Fruit fly (Drosophila melanogaster) whole organism, embryonic: ENCODE measurements around the gene Lrr47.

Experiments used
- CG1024 ChIP-seq: fragments of 200-800 bp; sonication (Bioruptor generic); IDR thresholded peaks from 2 replicates; pipeline ENCODE4 v1.3.6; 2022; ENCODE audit warnings: missing biosample characterization, missing genetic modification characterization
- CG10366 ChIP-seq: fragments of 200-800 bp; sonication (Bioruptor generic); IDR thresholded peaks from 2 replicates; pipeline ENCODE4 v1.3.6; 2022; ENCODE audit warnings: missing biosample characterization, missing genetic modification characterization
- CG11247 ChIP-seq: fragments of 200-800 bp; sonication (Bioruptor generic); IDR thresholded peaks from 2 replicates; pipeline ENCODE4 v1.3.6; 2022; ENCODE audit warnings: missing biosample characterization, missing genetic modification characterization
- CG11560 ChIP-seq: fragments of 200-800 bp; sonication (Bioruptor generic); IDR thresholded peaks from 3 replicates; pipeline ENCODE4 v1.3.6; 2022; ENCODE audit warnings: missing biosample characterization, missing genetic modification characterization
- CG12071 ChIP-seq: fragments of 200-800 bp; sonication (Bioruptor generic); optimal IDR thresholded peaks from 3 replicates; lab custom pipeline; 2018; ENCODE audit warnings: missing biosample characterization, mild to moderate bottlenecking, missing genetic modification characterization
- CG14050 ChIP-seq: fragments of 200-800 bp; sonication (Bioruptor generic); IDR thresholded peaks from 3 replicates; pipeline ENCODE4 v1.3.6; 2022; ENCODE audit warnings: missing biosample characterization, missing genetic modification characterization
- CG15514 ChIP-seq: fragments of 200-800 bp; sonication (Bioruptor generic); optimal IDR thresholded peaks from 3 replicates; lab custom pipeline; 2017; ENCODE audit warnings: missing biosample characterization, missing genetic modification characterization, mild to moderate bottlenecking, moderate library complexity, missing genetic modification reagents
- CG1602 ChIP-seq: fragments of 200-800 bp; sonication (Bioruptor generic); optimal IDR thresholded peaks from 3 replicates; lab custom pipeline; 2016; ENCODE audit warnings: missing biosample characterization, missing genetic modification characterization
- CG1603 ChIP-seq: fragments of 200-800 bp; sonication (Bioruptor generic); optimal IDR thresholded peaks from 2 replicates; lab custom pipeline; 2019; ENCODE audit warnings: missing biosample characterization, mild to moderate bottlenecking, missing genetic modification characterization, moderate library complexity
- CG16863 ChIP-seq: fragments of 200-800 bp; sonication (Bioruptor generic); optimal IDR thresholded peaks from 3 replicates; lab custom pipeline; 2016; ENCODE audit warnings: missing biosample characterization, missing genetic modification characterization
- CG18619 ChIP-seq: fragments of 200-800 bp; sonication (Bioruptor generic); optimal IDR thresholded peaks from 3 replicates; lab custom pipeline; 2017; ENCODE audit warnings: missing biosample characterization, mild to moderate bottlenecking, missing genetic modification characterization
- CG2199 ChIP-seq: fragments of 200-800 bp; sonication (Bioruptor generic); IDR thresholded peaks from 3 replicates; pipeline ENCODE4 v1.3.6; 2022; ENCODE audit warnings: missing biosample characterization, missing genetic modification characterization
- CG4820 ChIP-seq: fragments of 200-800 bp; sonication (Bioruptor generic); optimal IDR thresholded peaks from 3 replicates; lab custom pipeline; 2016; ENCODE audit warnings: missing biosample characterization, missing genetic modification characterization
- CG6654 ChIP-seq: fragments of 200-800 bp; sonication (Bioruptor generic); optimal IDR thresholded peaks from 2 replicates; lab custom pipeline; 2017; ENCODE audit warnings: missing biosample characterization, mild to moderate bottlenecking, missing genetic modification characterization
- CG9727 ChIP-seq: fragments of 200-800 bp; sonication (Bioruptor generic); optimal IDR thresholded peaks from 3 replicates; lab custom pipeline; 2017; ENCODE audit warnings: missing biosample characterization, mild to moderate bottlenecking, missing genetic modification characterization
- Dad ChIP-seq: fragments of 200-800 bp; sonication (Bioruptor generic); optimal IDR thresholded peaks from 3 replicates; lab custom pipeline; 2016; ENCODE audit warnings: missing biosample characterization, missing genetic modification characterization
- Dfd ChIP-seq, 2 experiments: fragments of >200 bp; optimal IDR thresholded peaks; 2 replicates each; lab custom pipeline; 2017; ENCODE audit warnings: missing biosample characterization in 2 of 2, missing genetic modification characterization in 2 of 2
- Ets97D ChIP-seq: fragments of 200-800 bp; sonication (Bioruptor generic); optimal IDR thresholded peaks from 3 replicates; lab custom pipeline; 2016; ENCODE audit warnings: missing biosample characterization, missing genetic modification characterization
- Fer1 ChIP-seq: fragments of 200-800 bp; sonication (Bioruptor generic); optimal IDR thresholded peaks from 2 replicates; lab custom pipeline; 2017; ENCODE audit warnings: missing biosample characterization, mild to moderate bottlenecking, missing genetic modification characterization
- Fer2 ChIP-seq: fragments of 200-800 bp; sonication (Bioruptor generic); optimal IDR thresholded peaks from 2 replicates; lab custom pipeline; 2018; ENCODE audit warnings: missing biosample characterization, mild to moderate bottlenecking, missing genetic modification characterization, moderate library complexity
- Fer3 ChIP-seq: fragments of 200-800 bp; sonication (Bioruptor generic); optimal IDR thresholded peaks from 2 replicates; lab custom pipeline; 2018; ENCODE audit warnings: missing biosample characterization, mild to moderate bottlenecking, missing genetic modification characterization, moderate library complexity
- Gug ChIP-seq: fragments of 200-800 bp; sonication (Bioruptor generic); IDR thresholded peaks from 4 replicates; pipeline ENCODE4 v1.3.6; 2022; ENCODE audit warnings: missing biosample characterization, missing genetic modification characterization
- Hr3 ChIP-seq: fragments of 200-800 bp; sonication (Bioruptor generic); optimal IDR thresholded peaks from 3 replicates; lab custom pipeline; 2016; ENCODE audit warnings: missing biosample characterization, missing genetic modification characterization
- MESR4 ChIP-seq: fragments of 200-800 bp; sonication (Bioruptor generic); optimal IDR thresholded peaks from 2 replicates; lab custom pipeline; 2018; ENCODE audit warnings: missing biosample characterization, mild to moderate bottlenecking, missing genetic modification characterization, moderate library complexity
- Mrtf ChIP-seq: fragments of 200-800 bp; sonication (Bioruptor generic); IDR thresholded peaks from 3 replicates; pipeline ENCODE4 v1.3.6; 2022; ENCODE audit warnings: missing biosample characterization, missing genetic modification characterization
- Oli ChIP-seq: fragments of 200-800 bp; sonication (Bioruptor generic); optimal IDR thresholded peaks from 2 replicates; lab custom pipeline; 2018; ENCODE audit warnings: missing biosample characterization, mild to moderate bottlenecking, missing genetic modification characterization, moderate library complexity
- Opbp ChIP-seq: fragments of 200-800 bp; sonication (Bioruptor generic); IDR thresholded peaks from 3 replicates; pipeline ENCODE4 v1.3.6; 2022; ENCODE audit warnings: missing biosample characterization, missing genetic modification characterization; ENCODE audit not compliant: partially characterized antibody
- Rfx ChIP-seq: fragments of 200-800 bp; sonication (Bioruptor generic); IDR thresholded peaks from 2 replicates; pipeline ENCODE4 v1.3.6; 2022; ENCODE audit warnings: missing biosample characterization, missing genetic modification characterization
- Six4 ChIP-seq: fragments of 200-800 bp; sonication (Bioruptor generic); optimal IDR thresholded peaks from 2 replicates; lab custom pipeline; 2016; ENCODE audit warnings: missing biosample characterization, missing genetic modification characterization
- Sox100B ChIP-seq: fragments of 200-800 bp; sonication (Bioruptor generic); optimal IDR thresholded peaks from 3 replicates; lab custom pipeline; 2018; ENCODE audit warnings: missing biosample characterization, mild to moderate bottlenecking, missing genetic modification characterization
- Sry-β ChIP-seq: fragments of 200-800 bp; sonication (Bioruptor generic); optimal IDR thresholded peaks from 2 replicates; lab custom pipeline; 2018; ENCODE audit warnings: missing biosample characterization, mild to moderate bottlenecking, missing genetic modification characterization, moderate library complexity
- Xrp1 ChIP-seq: fragments of 200-800 bp; sonication (Bioruptor generic); IDR thresholded peaks from 2 replicates; pipeline ENCODE4 v1.3.6; 2022; ENCODE audit warnings: missing biosample characterization, missing genetic modification characterization
- abd-A ChIP-seq: fragments of 200-800 bp; sonication (Bioruptor generic); optimal IDR thresholded peaks from 3 replicates; lab custom pipeline; 2019; ENCODE audit warnings: missing biosample characterization, mild to moderate bottlenecking, missing genetic modification characterization, moderate library complexity
- ash1 ChIP-seq: fragments of 200-800 bp; sonication (Bioruptor generic); optimal IDR thresholded peaks from 2 replicates; lab custom pipeline; 2018; ENCODE audit warnings: missing biosample characterization, mild to moderate bottlenecking, missing genetic modification characterization
- bbx ChIP-seq: fragments of 200-800 bp; sonication (Bioruptor generic); IDR thresholded peaks from 2 replicates; pipeline ENCODE4 v1.3.6; 2022; ENCODE audit warnings: missing biosample characterization, missing genetic modification characterization; ENCODE audit not compliant: partially characterized antibody
- gce ChIP-seq: fragments of 200-800 bp; sonication (Bioruptor generic); IDR thresholded peaks from 3 replicates; pipeline ENCODE4 v1.3.6; 2022; ENCODE audit warnings: missing biosample characterization, missing genetic modification characterization
- gem ChIP-seq: fragments of 200-800 bp; sonication (Bioruptor generic); optimal IDR thresholded peaks from 2 replicates; lab custom pipeline; 2019; ENCODE audit warnings: missing biosample characterization, mild to moderate bottlenecking, missing genetic modification characterization, moderate library complexity
- gro ChIP-seq: fragments of 200-800 bp; sonication (Bioruptor generic); optimal IDR thresholded peaks from 2 replicates; lab custom pipeline; 2016; ENCODE audit warnings: missing biosample characterization, missing genetic modification characterization
- hkb ChIP-seq, 2 experiments: fragments of 200-800 bp in 1 of 2; fragments of >200 bp in 1 of 2; sonication (Bioruptor generic) in 1 of 2; IDR thresholded peaks in 1 of 2; optimal IDR thresholded peaks in 1 of 2; 2 replicates each; pipeline versions ENCODE4 v1.3.6 to Lab custom; 2017 to 2022; ENCODE audit warnings: missing biosample characterization in 1 of 2, missing genetic modification characterization in 1 of 2
- insv ChIP-seq, 2 experiments: fragments of 200-800 bp; sonication (Bioruptor generic); optimal IDR thresholded peaks; 3 replicates each; lab custom pipeline; 2016 to 2018; ENCODE audit warnings: missing biosample characterization in 2 of 2, missing genetic modification characterization in 2 of 2
- jing ChIP-seq: fragments of 200-800 bp; sonication (Bioruptor generic); optimal IDR thresholded peaks from 2 replicates; lab custom pipeline; 2018; ENCODE audit warnings: missing biosample characterization, mild to moderate bottlenecking, missing genetic modification characterization
- lov ChIP-seq, 2 experiments: fragments of 200-800 bp in 1 of 2; fragments of >200 bp in 1 of 2; sonication (Bioruptor generic) in 1 of 2; IDR thresholded peaks in 1 of 2; optimal IDR thresholded peaks in 1 of 2; 2 replicates in 1 of 2; 3 replicates in 1 of 2; pipeline versions ENCODE4 v1.3.6 to Lab custom; 2017 to 2022; ENCODE audit warnings: missing biosample characterization in 1 of 2, missing genetic modification characterization in 1 of 2
- nmo ChIP-seq: fragments of 200-800 bp; sonication (Bioruptor generic); optimal IDR thresholded peaks from 2 replicates; lab custom pipeline; 2018; ENCODE audit warnings: missing biosample characterization, mild to moderate bottlenecking, missing genetic modification characterization, moderate library complexity
- oc ChIP-seq: fragments of 200-800 bp; sonication (Bioruptor generic); optimal IDR thresholded peaks from 2 replicates; lab custom pipeline; 2018; ENCODE audit warnings: missing biosample characterization, mild to moderate bottlenecking, missing genetic modification characterization, moderate library complexity
- peb ChIP-seq: fragments of 200-800 bp; sonication (Bioruptor generic); IDR thresholded peaks from 2 replicates; pipeline ENCODE4 v1.3.6; 2022; ENCODE audit warnings: missing biosample characterization, missing genetic modification characterization
- sisA ChIP-seq: fragments of 200-800 bp; sonication (Bioruptor generic); IDR thresholded peaks from 2 replicates; pipeline ENCODE4 v1.3.6; 2022; ENCODE audit warnings: missing biosample characterization, missing genetic modification characterization
- slbo ChIP-seq: fragments of 200-800 bp; sonication (Bioruptor generic); IDR thresholded peaks from 2 replicates; pipeline ENCODE4 v1.3.6; 2022; ENCODE audit warnings: missing biosample characterization, missing genetic modification characterization
- sr ChIP-seq: fragments of 200-800 bp; sonication (Bioruptor generic); IDR thresholded peaks from 3 replicates; pipeline ENCODE4 v1.3.6; 2022; ENCODE audit warnings: missing biosample characterization, missing genetic modification characterization
- tin ChIP-seq: fragments of 200-800 bp; sonication (Bioruptor generic); optimal IDR thresholded peaks from 3 replicates; lab custom pipeline; 2016; ENCODE audit warnings: missing biosample characterization, missing genetic modification characterization
- vfl ChIP-seq: fragments of 200-800 bp; sonication (Bioruptor generic); optimal IDR thresholded peaks from 2 replicates; lab custom pipeline; 2016; ENCODE audit warnings: missing biosample characterization, missing genetic modification characterization

Gene Lrr47

dm6 chr2L:10468388-10468787, 48.7 kb upstream of the Lrr47 start (continued):
- TF ChIP-seq Xrp1 (GFP tag; lab: Robert Waterston, UW): peak; percentile 64
- peak; percentile 70 for TF ChIP-seq Mrtf
- TF ChIP-seq CG18619 (GFP tag; lab: Kevin White, UChicago): peak; percentile 38
- TF ChIP-seq ash1 (GFP tag; lab: Kevin White, UChicago): no peak
- TF ChIP-seq MESR4 (GFP tag; lab: Kevin White, UChicago): no peak
- no peak for TF ChIP-seq bbx (GFP tag; lab: Robert Waterston, UW)
- TF ChIP-seq CG11247 (GFP tag; lab: Robert Waterston, UW): peak; percentile 55; the same call in 1 of the 2 replicates
- TF ChIP-seq CG11560 (tag; lab: Robert Waterston, UW): no peak
- peak; percentile 49 for TF ChIP-seq CG1602 (GFP tag; lab: Kevin White, UChicago)
- no peak for TF ChIP-seq insv (GFP tag; optimal IDR thresholded peaks at IDR 0.05; lab: Kevin White, UChicago)
- TF ChIP-seq CG12071: peak; percentile 50
- peak; percentile 45; the same call in 1 of the 3 replicates for TF ChIP-seq gce (GFP tag; lab: Robert Waterston, UW)
- peak; percentile 25 for TF ChIP-seq Fer2
- TF ChIP-seq CG2199: no peak
- TF ChIP-seq sisA: peak; percentile 56
- TF ChIP-seq gem (tag; lab: Kevin White, UChicago): peak; percentile 69
- peak; percentile 62 for TF ChIP-seq CG1603 (tag; lab: Kevin White, UChicago)
- peak; percentile 45; the same call in 1 of the 3 replicates for TF ChIP-seq CG14050
- no peak for TF ChIP-seq Sry-β (GFP tag; lab: Kevin White, UChicago)
- no peak for TF ChIP-seq abd-A (tag; lab: Kevin White, UChicago)
- peak; percentile 26 for TF ChIP-seq CG9727
- TF ChIP-seq CG16863 (GFP tag; lab: Kevin White, UChicago): peak; percentile 8
- TF ChIP-seq lov (optimal IDR thresholded peaks at IDR 0.05; lab: Kevin White, UChicago): no peak
- TF ChIP-seq lov (GFP tag; IDR thresholded peaks at IDR 0.05; lab: Robert Waterston, UW): no peak
- peak; percentile 69 for TF ChIP-seq Fer3 (tag; lab: Kevin White, UChicago)
- peak; percentile 50 for TF ChIP-seq oc
- peak; percentile 63 for TF ChIP-seq Fer1 (GFP tag; lab: Kevin White, UChicago)
- peak; percentile 54 for TF ChIP-seq Oli (tag; lab: Kevin White, UChicago)
- peak; percentile 9 for TF ChIP-seq Hr3 (GFP tag; lab: Kevin White, UChicago)
- TF ChIP-seq CG4820 (GFP tag; lab: Kevin White, UChicago): peak; percentile 44
- TF ChIP-seq Dfd (GFP tag; optimal IDR thresholded peaks at IDR 0.05; lab: Kevin White, UChicago): no peak
- TF ChIP-seq Rfx (GFP tag; lab: Robert Waterston, UW): peak; percentile 86
- peak; percentile 21; the same call in 1 of the 2 replicates for TF ChIP-seq CG1024 (GFP tag; lab: Robert Waterston, UW)
- TF ChIP-seq gro (GFP tag; lab: Kevin White, UChicago): no peak
- TF ChIP-seq Opbp: no peak
- TF ChIP-seq CG15514 (GFP tag; lab: Kevin White, UChicago): peak; percentile 60
- TF ChIP-seq Gug (GFP tag; lab: Robert Waterston, UW): peak; percentile 41; the same call in 2 of the 4 replicates
- peak; percentile 83 for TF ChIP-seq sr
- TF ChIP-seq Ets97D (GFP tag; lab: Kevin White, UChicago): peak; percentile 1
- peak; percentile 52 for TF ChIP-seq nmo (GFP tag; lab: Kevin White, UChicago)
- TF ChIP-seq slbo (GFP tag; lab: Robert Waterston, UW): peak; percentile 75
- TF ChIP-seq hkb (optimal IDR thresholded peaks at IDR 0.05; lab: Kevin White, UChicago): no peak
- peak; percentile 65 for TF ChIP-seq hkb (GFP tag; IDR thresholded peaks at IDR 0.05; lab: Robert Waterston, UW)
- peak; percentile 56 for TF ChIP-seq peb (GFP tag; lab: Robert Waterston, UW)
- peak; percentile 18 for TF ChIP-seq Six4
- peak; percentile 14 for TF ChIP-seq jing (GFP tag; lab: Kevin White, UChicago)
- TF ChIP-seq CG10366 (GFP tag; lab: Robert Waterston, UW): peak; percentile 40
- no peak for TF ChIP-seq vfl (GFP tag; lab: Kevin White, UChicago)
- peak; percentile 34 for TF ChIP-seq tin (GFP tag; lab: Kevin White, UChicago)
- TF ChIP-seq CG6654 (GFP tag; lab: Kevin White, UChicago): peak; percentile 15
- TF ChIP-seq Dad: peak; percentile 37
- peak; percentile 23 for TF ChIP-seq Sox100B
